Worm (Caenorhabditis elegans): ENCODE measurements around the gene M176.9.

The M176.9 gene

DNA sequence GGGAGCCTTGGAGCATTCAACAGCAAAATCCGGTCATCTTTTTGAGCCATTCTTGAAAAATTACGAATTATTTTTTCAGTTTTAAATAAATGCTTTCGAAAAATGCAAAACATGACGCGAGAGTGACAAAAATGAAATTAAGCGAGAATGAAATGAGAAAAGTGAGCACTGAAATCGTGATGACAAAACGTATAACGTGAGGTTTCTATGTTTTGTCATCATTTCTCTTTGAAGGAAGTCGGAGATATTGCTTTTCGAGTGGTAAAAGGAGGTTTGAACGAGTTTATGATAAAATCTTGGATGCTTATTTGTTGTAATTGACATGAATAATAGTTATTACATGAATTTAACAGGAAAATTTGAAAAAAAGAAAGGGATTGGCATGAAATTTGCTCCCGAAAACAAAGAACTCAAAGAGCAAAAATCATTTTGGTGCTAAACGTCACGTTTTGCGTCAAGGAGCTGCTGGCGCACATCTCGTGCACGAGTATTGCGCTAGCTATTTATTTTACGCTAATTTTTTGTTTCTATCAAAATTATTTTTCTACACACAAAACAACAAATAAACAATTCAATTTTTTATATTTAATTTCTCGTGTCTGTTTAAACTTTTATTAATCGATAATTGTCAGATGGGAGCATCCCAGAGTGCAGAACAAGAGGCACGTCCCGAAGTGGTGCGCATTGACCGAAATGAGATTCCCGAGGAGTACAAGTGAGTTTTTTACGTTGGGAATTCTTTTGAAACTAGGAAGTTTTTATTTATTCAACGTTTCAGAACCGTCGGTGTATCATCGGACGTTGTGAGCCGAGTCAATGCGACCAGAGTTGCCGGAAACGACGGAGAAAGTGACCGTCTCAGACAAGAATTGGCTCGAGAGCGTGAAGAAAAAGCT lies 5.2 kb upstream of the M176.9 start, which contains the start of the genes gss-1 and chch-3:
Gene gss-1 (minus strand): TSS at position 51 of the 896 bp plus-strand sequence.
Gene chch-3 (plus strand): TSS at position 633 of the 896 bp plus-strand sequence.
- TF ChIP-seq ref-1 (GFP tag; conservative IDR thresholded peaks at IDR 0.05) (no peak), cog-1 (tag; optimal IDR thresholded peaks at IDR 0.05) (peak; percentile 31)

DNA sequence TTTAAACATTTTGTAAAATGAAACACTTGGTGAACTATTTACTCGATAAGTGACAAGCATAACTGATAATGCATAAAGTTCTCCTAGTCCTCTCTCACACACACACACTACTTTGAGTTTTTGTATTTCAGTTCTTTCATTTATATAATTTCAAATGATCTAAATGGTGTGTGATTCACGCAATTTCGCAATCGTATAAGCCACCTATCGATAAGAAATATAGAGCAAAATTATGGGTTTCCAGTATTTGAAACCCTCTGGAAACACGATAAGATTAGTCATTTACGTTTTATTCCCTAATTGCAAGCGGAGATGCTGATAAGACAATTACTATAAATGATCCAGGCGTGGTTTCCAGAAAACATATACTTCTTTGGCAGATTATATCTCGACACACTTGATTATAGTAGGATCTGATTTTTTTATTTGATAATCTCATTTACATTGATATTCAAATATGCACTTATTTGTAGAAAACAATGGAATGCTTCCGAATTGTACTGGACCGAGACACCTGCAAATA lies 750 bp upstream of the M176.9 start, which contains the start of gene arrd-3:
Gene arrd-3 (plus strand): TSS at position 473 of the 523 bp plus-strand sequence.
- TF ChIP-seq tab-1 (GFP tag; IDR thresholded peaks at IDR 0.05), result no peak
- no peak for TF ChIP-seq med-1 (GFP tag; optimal IDR thresholded peaks at IDR 0.05; ENCODE audit: insufficient read depth)
- TF ChIP-seq cog-1 (tag; optimal IDR thresholded peaks at IDR 0.05), result no peak
- TF ChIP-seq ref-1 (GFP tag; conservative IDR thresholded peaks at IDR 0.05), result no peak
- no peak for TF ChIP-seq klf-2 (GFP tag; conservative IDR thresholded peaks at IDR 0.05)
- no peak for TF ChIP-seq T22C8.4 (GFP tag; IDR thresholded peaks at IDR 0.05)
- TF ChIP-seq ztf-23 (GFP tag; IDR thresholded peaks at IDR 0.05), result no peak
- TF ChIP-seq flt-1 (GFP tag; IDR thresholded peaks at IDR 0.05), result no peak
- no peak for TF ChIP-seq ztf-29 (GFP tag; IDR thresholded peaks at IDR 0.05)

DNA sequence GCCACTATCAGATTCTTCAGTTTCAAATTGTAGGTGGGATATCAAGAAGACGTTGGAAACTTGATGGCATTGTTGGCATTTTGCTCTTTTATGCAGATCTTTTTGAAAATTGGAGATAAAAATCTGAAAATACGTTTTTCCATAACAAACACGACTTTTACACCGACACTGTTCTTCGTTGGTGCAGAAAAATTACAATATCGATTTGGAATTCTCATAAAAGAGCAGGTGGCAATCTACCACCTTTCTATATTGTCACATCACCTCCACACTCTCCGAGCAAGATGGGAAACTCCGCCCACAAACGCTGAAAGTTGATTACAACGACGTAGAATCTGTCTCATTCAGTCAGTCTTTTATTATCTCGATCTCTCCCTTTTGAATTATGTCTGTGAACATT lies 3.9 kb downstream of the M176.9 start, which contains the start of gene arrd-2:
Gene arrd-2 (plus strand): TSS at position 301 of the 400 bp plus-strand sequence.
- TF ChIP-seq cog-1 (tag; optimal IDR thresholded peaks at IDR 0.05) (no peak), tab-1 (GFP tag; IDR thresholded peaks at IDR 0.05) (no peak), ztf-23 (GFP tag; IDR thresholded peaks at IDR 0.05) (no peak), ztf-29 (GFP tag; IDR thresholded peaks at IDR 0.05) (no peak), klf-2 (GFP tag; conservative IDR thresholded peaks at IDR 0.05) (no peak), flt-1 (GFP tag; IDR thresholded peaks at IDR 0.05) (no peak), ref-1 (GFP tag; conservative IDR thresholded peaks at IDR 0.05) (no peak), T22C8.4 (GFP tag; IDR thresholded peaks at IDR 0.05) (no peak), med-1 (GFP tag; optimal IDR thresholded peaks at IDR 0.05; ENCODE audit: insufficient read depth) (no peak)

DNA sequence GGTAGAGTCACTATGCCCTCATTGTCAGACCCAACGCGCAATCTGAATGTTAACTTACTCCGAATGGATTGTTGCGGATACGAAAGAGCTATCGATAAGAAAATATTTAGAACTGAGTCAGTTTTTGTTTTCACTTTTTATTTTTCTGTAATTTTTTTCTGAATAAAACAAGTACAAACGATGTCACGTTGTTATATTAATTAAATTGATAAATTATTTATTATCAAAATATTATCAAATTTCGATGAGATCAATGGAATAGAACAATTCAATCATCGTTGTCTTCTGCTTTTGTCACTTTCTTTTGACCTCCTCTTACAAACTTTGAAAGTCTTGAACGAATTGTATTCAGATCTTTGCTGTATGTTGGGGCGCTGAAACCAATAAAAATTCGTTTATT lies 4.4 kb downstream of the M176.9 start, which contains the start of gene mpz-6:
Gene mpz-6 (minus strand): TSS at position 101 of the 400 bp plus-strand sequence.
- no peak for TF ChIP-seq tab-1 (GFP tag; IDR thresholded peaks at IDR 0.05)
- no peak for TF ChIP-seq med-1 (GFP tag; optimal IDR thresholded peaks at IDR 0.05; ENCODE audit: insufficient read depth)
- TF ChIP-seq ref-1 (GFP tag; conservative IDR thresholded peaks at IDR 0.05), result no peak
- no peak for TF ChIP-seq ztf-29 (GFP tag; IDR thresholded peaks at IDR 0.05)
- TF ChIP-seq ztf-23 (GFP tag; IDR thresholded peaks at IDR 0.05), result no peak
- TF ChIP-seq flt-1 (GFP tag; IDR thresholded peaks at IDR 0.05), result no peak
- TF ChIP-seq cog-1 (tag; optimal IDR thresholded peaks at IDR 0.05), result no peak
- TF ChIP-seq T22C8.4 (GFP tag; IDR thresholded peaks at IDR 0.05), result no peak
- no peak for TF ChIP-seq klf-2 (GFP tag; conservative IDR thresholded peaks at IDR 0.05)

DNA sequence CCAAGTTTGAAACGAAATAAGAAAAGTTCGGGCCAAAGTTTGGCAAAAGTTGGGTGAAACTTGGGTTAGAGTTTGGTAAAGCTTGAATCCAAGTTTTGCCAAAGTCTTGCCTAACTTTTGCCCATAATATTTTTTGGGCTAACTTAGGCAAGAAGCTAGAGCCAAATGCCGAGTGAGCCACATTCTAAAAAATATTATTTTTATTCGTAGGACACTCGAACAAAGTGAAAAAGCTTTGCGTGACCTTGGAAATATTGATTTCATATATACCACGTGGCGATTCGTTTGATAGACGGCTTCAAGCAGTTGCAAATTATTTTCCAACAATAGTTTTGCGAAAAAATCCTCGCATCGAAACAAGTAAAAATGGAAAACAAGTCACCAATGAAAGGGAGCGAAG lies 7.6 kb downstream of the M176.9 start, which contains the start of gene Y51B9A.5:
Gene Y51B9A.5 (plus strand): TSS at position 301 of the 400 bp plus-strand sequence.
- TF ChIP-seq klf-2 (GFP tag; conservative IDR thresholded peaks at IDR 0.05) (no peak), med-1 (GFP tag; optimal IDR thresholded peaks at IDR 0.05; ENCODE audit: insufficient read depth) (no peak), ztf-29 (GFP tag; IDR thresholded peaks at IDR 0.05) (no peak), ztf-23 (GFP tag; IDR thresholded peaks at IDR 0.05) (no peak), tab-1 (GFP tag; IDR thresholded peaks at IDR 0.05) (no peak), flt-1 (GFP tag; IDR thresholded peaks at IDR 0.05) (no peak), ref-1 (GFP tag; conservative IDR thresholded peaks at IDR 0.05) (no peak)

DNA sequence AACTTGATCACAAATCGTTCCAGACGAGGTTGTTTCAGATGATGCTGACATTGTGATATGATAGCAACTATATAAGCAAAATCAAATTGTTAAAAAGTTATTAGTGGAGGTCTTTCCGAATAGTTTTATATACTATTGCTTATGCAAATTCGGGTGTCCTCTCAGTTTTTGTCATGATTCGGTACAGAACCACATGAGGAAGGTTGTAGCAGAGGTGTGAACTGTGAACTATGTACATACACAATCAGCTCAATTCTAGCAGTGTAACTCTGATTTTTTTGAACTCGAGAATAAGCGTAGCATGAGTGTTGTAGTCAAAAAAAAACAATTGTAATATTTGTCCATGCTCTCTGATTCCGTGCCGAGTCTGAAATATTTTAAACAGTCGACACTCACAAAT lies 8.3 kb downstream of the M176.9 start, which contains the start of gene Y51B9A.6:
Gene Y51B9A.6 (minus strand): TSS at position 101 of the 400 bp plus-strand sequence.
- TF ChIP-seq ztf-23 (GFP tag; IDR thresholded peaks at IDR 0.05) (no peak), med-1 (GFP tag; optimal IDR thresholded peaks at IDR 0.05; ENCODE audit: insufficient read depth) (no peak), T22C8.4 (GFP tag; IDR thresholded peaks at IDR 0.05) (no peak), ztf-29 (GFP tag; IDR thresholded peaks at IDR 0.05) (no peak), ref-1 (GFP tag; conservative IDR thresholded peaks at IDR 0.05) (no peak), cog-1 (tag; optimal IDR thresholded peaks at IDR 0.05) (no peak), flt-1 (GFP tag; IDR thresholded peaks at IDR 0.05) (no peak), klf-2 (GFP tag; conservative IDR thresholded peaks at IDR 0.05) (no peak), tab-1 (GFP tag; IDR thresholded peaks at IDR 0.05) (no peak)

DNA sequence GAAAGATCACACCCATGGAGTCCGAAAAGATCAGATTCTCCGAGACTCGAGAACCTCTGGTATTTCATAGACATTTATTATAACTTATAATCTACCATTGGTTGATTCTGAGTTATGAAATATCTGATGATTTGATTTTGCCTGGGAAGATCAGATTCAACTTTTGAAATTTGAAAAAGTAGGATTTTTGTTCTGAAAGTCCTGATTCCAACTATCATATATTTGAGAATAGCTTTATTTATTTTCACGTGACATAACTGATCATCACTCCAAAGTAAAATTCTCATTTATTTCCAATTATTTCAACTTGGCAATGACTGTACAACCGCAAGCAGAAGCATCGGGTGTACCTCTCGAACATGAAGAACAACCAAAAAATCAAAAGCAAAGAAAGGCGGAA lies 11.7 kb downstream of the M176.9 start, which contains the start of gene Y51B9A.7:
Gene Y51B9A.7 (plus strand): TSS at position 301 of the 400 bp plus-strand sequence.
- no peak for TF ChIP-seq tab-1 (GFP tag; IDR thresholded peaks at IDR 0.05)
- no peak for TF ChIP-seq cog-1 (tag; optimal IDR thresholded peaks at IDR 0.05)
- no peak for TF ChIP-seq ref-1 (GFP tag; conservative IDR thresholded peaks at IDR 0.05)
- TF ChIP-seq med-1 (GFP tag; optimal IDR thresholded peaks at IDR 0.05; ENCODE audit: insufficient read depth), result no peak
- TF ChIP-seq ztf-23 (GFP tag; IDR thresholded peaks at IDR 0.05), result no peak
- TF ChIP-seq flt-1 (GFP tag; IDR thresholded peaks at IDR 0.05), result no peak
- no peak for TF ChIP-seq T22C8.4 (GFP tag; IDR thresholded peaks at IDR 0.05)
- no peak for TF ChIP-seq klf-2 (GFP tag; conservative IDR thresholded peaks at IDR 0.05)
- TF ChIP-seq ztf-29 (GFP tag; IDR thresholded peaks at IDR 0.05), result no peak

DNA sequence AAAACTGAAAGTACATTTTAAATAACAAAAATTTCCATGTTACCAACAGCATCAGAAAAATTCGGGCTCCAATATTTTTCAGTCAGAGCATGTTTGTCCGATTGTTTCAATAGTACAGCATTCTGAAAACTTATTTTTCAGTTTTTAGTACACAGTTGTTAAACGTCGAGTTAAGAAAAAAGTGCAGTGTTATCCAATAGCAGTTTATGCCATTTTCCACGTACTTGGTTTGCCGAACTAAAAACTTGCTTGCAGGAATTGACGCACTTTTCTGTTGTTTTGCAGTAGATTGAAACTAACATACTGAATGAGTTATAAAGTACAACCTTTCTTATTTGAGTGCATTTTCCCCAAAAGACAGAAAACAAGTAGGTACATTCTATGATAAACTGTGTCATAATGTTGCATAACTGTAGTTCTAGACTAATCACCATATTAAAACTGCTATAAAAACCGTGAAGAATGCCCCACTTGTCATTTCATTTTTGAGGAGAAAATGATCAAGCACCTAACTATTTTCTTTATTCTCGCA lies 13.0 kb downstream of the M176.9 start, which contains the start of the genes Y51B9A.14 and Y51B9A.8:
Gene Y51B9A.14 (minus strand): TSS at position 101 of the 532 bp plus-strand sequence.
Gene Y51B9A.8 (plus strand): TSS at position 482 of the 532 bp plus-strand sequence.
- TF ChIP-seq klf-2 (GFP tag; conservative IDR thresholded peaks at IDR 0.05) (no peak), cog-1 (tag; optimal IDR thresholded peaks at IDR 0.05) (no peak), T22C8.4 (GFP tag; IDR thresholded peaks at IDR 0.05) (no peak), ztf-29 (GFP tag; IDR thresholded peaks at IDR 0.05) (no peak), tab-1 (GFP tag; IDR thresholded peaks at IDR 0.05) (no peak), flt-1 (GFP tag; IDR thresholded peaks at IDR 0.05) (no peak), med-1 (GFP tag; optimal IDR thresholded peaks at IDR 0.05; ENCODE audit: insufficient read depth) (no peak), ztf-23 (GFP tag; IDR thresholded peaks at IDR 0.05) (no peak), ref-1 (GFP tag; conservative IDR thresholded peaks at IDR 0.05) (no peak)
